Worm (Caenorhabditis elegans): ENCODE measurements around the gene fbxb-39.
"Not testable (repeated sequence)": the region's sequence is repeated elsewhere in the genome, so short reads cannot be mapped to it uniquely, and the experiment has no call there.

DNA sequence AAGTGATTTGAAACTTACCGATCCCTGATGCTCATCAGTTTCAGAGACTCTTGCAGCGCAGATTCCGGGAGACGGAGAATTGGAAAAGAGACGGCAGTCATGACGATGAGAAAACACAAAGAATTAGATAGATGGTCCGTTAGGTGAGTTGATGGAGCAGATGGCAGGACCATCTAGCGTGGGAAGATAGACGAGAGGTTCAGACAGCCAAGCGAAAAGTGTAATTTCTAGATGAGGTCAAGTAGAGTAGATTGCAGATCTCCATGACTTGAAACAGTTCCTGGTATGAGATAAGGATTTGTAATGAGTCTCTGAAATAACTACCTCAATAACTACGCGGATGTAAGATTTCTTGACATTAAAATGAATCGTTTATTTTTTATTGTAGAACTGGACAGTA is 44.3 kb downstream of the fbxb-39 start, which contains the start of gene F45D11.11:
- not testable (repeated sequence) for TF ChIP-seq unc-62 (GFP tag; optimal IDR thresholded peaks at IDR 0.05); unc-30 (tag; optimal IDR thresholded peaks at IDR 0.05); blmp-1 (tag; optimal IDR thresholded peaks at IDR 0.05); swsn-7 (tag; optimal IDR thresholded peaks at IDR 0.05); jun-1 (tag; optimal IDR thresholded peaks at IDR 0.05); mdl-1 (tag; optimal IDR thresholded peaks at IDR 0.05); ces-1 (GFP tag; optimal IDR thresholded peaks at IDR 0.05); aly-2 (tag; optimal IDR thresholded peaks at IDR 0.05); grh-1 (GFP tag; IDR thresholded peaks at IDR 0.05); xbp-1 (tag; optimal IDR thresholded peaks at IDR 0.05); ceh-90 (tag; optimal IDR thresholded peaks at IDR 0.05)
